Worm (Caenorhabditis elegans) whole organism, late embryonic: ENCODE data around the gene pigk-1.

Experiments used
- C38D4.7 ChIP-seq: fragments of 200-800 bp; sonication (Bioruptor generic); optimal IDR thresholded peaks from 2 replicates; lab custom pipeline; 2018; ENCODE audit warnings: mild to moderate bottlenecking, missing genetic modification characterization, moderate library complexity, missing compliant biosample characterization
- K09A11.1 ChIP-seq: sonication (generic microtip); optimal IDR thresholded peaks from 2 replicates; lab custom pipeline; 2017; ENCODE audit warnings: antibody characterized with exemption, mild to moderate bottlenecking, missing genetic modification characterization, missing compliant biosample characterization; ENCODE audit not compliant: insufficient read depth
- Y22D7AL.16 ChIP-seq: sonication (generic microtip); optimal IDR thresholded peaks from 2 replicates; lab custom pipeline; 2016; ENCODE audit warnings: missing genetic modification characterization, missing compliant biosample characterization
- ahr-1 ChIP-seq: sonication (generic microtip); optimal IDR thresholded peaks from 2 replicates; lab custom pipeline; 2016; ENCODE audit warnings: missing genetic modification characterization, missing compliant biosample characterization
- ceh-14 ChIP-seq: sonication (generic microtip); optimal IDR thresholded peaks from 2 replicates; lab custom pipeline; 2016; ENCODE audit warnings: missing genotype, missing genetic modification characterization, missing compliant biosample characterization
- ceh-2 ChIP-seq: sonication (generic microtip); optimal IDR thresholded peaks from 2 replicates; lab custom pipeline; 2016; ENCODE audit warnings: missing genotype, missing genetic modification characterization, missing compliant biosample characterization
- ceh-24 ChIP-seq: sonication (generic microtip); optimal IDR thresholded peaks from 2 replicates; lab custom pipeline; 2016; ENCODE audit warnings: mild to moderate bottlenecking, missing genetic modification characterization, missing compliant biosample characterization
- ceh-31 ChIP-seq: sonication (generic microtip); optimal IDR thresholded peaks from 2 replicates; lab custom pipeline; 2016; ENCODE audit warnings: missing genetic modification characterization, missing compliant biosample characterization
- ceh-34 ChIP-seq: sonication (generic microtip); optimal IDR thresholded peaks from 2 replicates; lab custom pipeline; 2016; ENCODE audit warnings: mild to moderate bottlenecking, missing genetic modification characterization, missing compliant biosample characterization
- ceh-48 ChIP-seq: sonication (generic microtip); optimal IDR thresholded peaks from 2 replicates; lab custom pipeline; 2016; ENCODE audit warnings: missing genetic modification characterization, inconsistent platforms, missing compliant biosample characterization
- ceh-6 ChIP-seq: fragments of 200-800 bp; sonication (Bioruptor generic); optimal IDR thresholded peaks from 2 replicates; lab custom pipeline; 2018; ENCODE audit warnings: mild to moderate bottlenecking, missing genetic modification characterization, missing compliant biosample characterization
- ceh-9 ChIP-seq: sonication (generic microtip); optimal IDR thresholded peaks from 2 replicates; lab custom pipeline; 2016; ENCODE audit warnings: mild to moderate bottlenecking, missing genetic modification characterization, inconsistent platforms, missing compliant biosample characterization
- dmd-4 ChIP-seq: sonication (generic microtip); optimal IDR thresholded peaks from 2 replicates; lab custom pipeline; 2016; ENCODE audit warnings: borderline replicate concordance, missing genetic modification characterization, missing compliant biosample characterization
- elt-2 ChIP-seq: sonication (generic microtip); optimal IDR thresholded peaks from 2 replicates; lab custom pipeline; 2016; ENCODE audit warnings: missing genetic modification reagents, missing genetic modification characterization, missing compliant biosample characterization
- elt-4 ChIP-seq: sonication (generic microtip); optimal IDR thresholded peaks from 2 replicates; lab custom pipeline; 2016; ENCODE audit warnings: missing genetic modification characterization, missing compliant biosample characterization
- eyg-1 ChIP-seq: sonication (generic microtip); optimal IDR thresholded peaks from 2 replicates; lab custom pipeline; 2016; ENCODE audit warnings: missing genotype, missing genetic modification characterization, missing compliant biosample characterization
- fax-1 ChIP-seq: sonication (generic microtip); optimal IDR thresholded peaks from 2 replicates; lab custom pipeline; 2016; ENCODE audit warnings: missing genotype, missing genetic modification characterization, missing compliant biosample characterization
- fkh-10 ChIP-seq: fragments of 150-350 bp; optimal IDR thresholded peaks from 2 replicates; lab custom pipeline; 2014; ENCODE audit warnings: missing biosample characterization, missing genetic modification reagents, missing genetic modification characterization
- lim-6 ChIP-seq: sonication (generic microtip); optimal IDR thresholded peaks from 2 replicates; lab custom pipeline; 2016; ENCODE audit warnings: missing genetic modification characterization, missing compliant biosample characterization
- lin-11 ChIP-seq: fragments of 200-800 bp; sonication (Bioruptor generic); optimal IDR thresholded peaks from 2 replicates; lab custom pipeline; 2018; ENCODE audit warnings: mild to moderate bottlenecking, missing genetic modification characterization, missing compliant biosample characterization
- mec-3 ChIP-seq: sonication (generic microtip); optimal IDR thresholded peaks from 2 replicates; lab custom pipeline; 2016; ENCODE audit warnings: borderline replicate concordance, missing genetic modification characterization, missing compliant biosample characterization
- nfya-1 ChIP-seq: sonication (generic microtip); optimal IDR thresholded peaks from 2 replicates; lab custom pipeline; 2017; ENCODE audit warnings: missing genetic modification characterization, mild to moderate bottlenecking, missing compliant biosample characterization, antibody characterized with exemption, moderate library complexity
- nhr-11 ChIP-seq: fragments of 150-350 bp; optimal IDR thresholded peaks from 2 replicates; lab custom pipeline; 2014; ENCODE audit warnings: missing biosample characterization, missing genetic modification characterization
- nhr-232 ChIP-seq: sonication (generic microtip); optimal IDR thresholded peaks from 2 replicates; lab custom pipeline; 2016; ENCODE audit warnings: missing genetic modification characterization, missing compliant biosample characterization
- pag-3 ChIP-seq: sonication (generic microtip); optimal IDR thresholded peaks from 2 replicates; lab custom pipeline; 2016; ENCODE audit warnings: missing compliant biosample characterization, missing genetic modification characterization, borderline replicate concordance
- pat-9 ChIP-seq: fragments of 200-800 bp; sonication (Bioruptor generic); optimal IDR thresholded peaks from 2 replicates; lab custom pipeline; 2018; ENCODE audit warnings: mild to moderate bottlenecking, missing genetic modification characterization, moderate library complexity, missing compliant biosample characterization
- pax-1 ChIP-seq: fragments of 150-350 bp; optimal IDR thresholded peaks from 2 replicates; lab custom pipeline; 2014; ENCODE audit warnings: missing biosample characterization, missing genetic modification characterization
- pha-2 ChIP-seq: sonication (generic microtip); optimal IDR thresholded peaks from 2 replicates; lab custom pipeline; 2017; ENCODE audit warnings: mild to moderate bottlenecking, missing genetic modification characterization, missing compliant biosample characterization
- pqm-1 ChIP-seq: sonication (generic microtip); optimal IDR thresholded peaks from 2 replicates; lab custom pipeline; 2016; ENCODE audit warnings: missing genetic modification characterization, missing compliant biosample characterization
- rnt-1 ChIP-seq: sonication (generic microtip); optimal IDR thresholded peaks from 2 replicates; lab custom pipeline; 2016; ENCODE audit warnings: missing genetic modification characterization, missing compliant biosample characterization
- syd-9 ChIP-seq: sonication (generic microtip); optimal IDR thresholded peaks from 2 replicates; lab custom pipeline; 2016; ENCODE audit warnings: mild to moderate bottlenecking, missing genetic modification characterization, moderate library complexity, missing compliant biosample characterization
- unc-42 ChIP-seq: sonication (generic microtip); optimal IDR thresholded peaks from 2 replicates; lab custom pipeline; 2016; ENCODE audit warnings: missing genotype, missing genetic modification characterization, missing compliant biosample characterization
- unc-55 ChIP-seq: sonication (generic microtip); optimal IDR thresholded peaks from 2 replicates; lab custom pipeline; 2017; ENCODE audit warnings: missing biosample characterization, missing genetic modification reagents, missing genetic modification characterization
- zip-5 ChIP-seq: sonication (generic microtip); optimal IDR thresholded peaks from 2 replicates; lab custom pipeline; 2016; ENCODE audit warnings: missing genetic modification characterization, missing compliant biosample characterization
- ztf-16 ChIP-seq: sonication (generic microtip); optimal IDR thresholded peaks from 2 replicates; lab custom pipeline; 2017; ENCODE audit warnings: missing genetic modification characterization, missing compliant biosample characterization

pigk-1 gene

ce11 chrIV:11143228-11143444 is 33.3 kb upstream of the pigk-1 start, which contains the start of gene F01G4.4:
F01G4.4 (plus strand) TSS chrIV:11143345.
- TF ChIP-seq rnt-1 (tag; lab: Kevin White, UChicago): no peak
- no peak for TF ChIP-seq Y22D7AL.16
- no peak for TF ChIP-seq mec-3 (tag; lab: Kevin White, UChicago)
- TF ChIP-seq pqm-1 (tag; lab: Kevin White, UChicago): no peak
- TF ChIP-seq syd-9 (tag; lab: Kevin White, UChicago): no peak
- TF ChIP-seq unc-55 (GFP tag; lab: Kevin White, UChicago): no peak
- TF ChIP-seq fax-1 (tag; lab: Kevin White, UChicago): no peak
- no peak for TF ChIP-seq ceh-2 (tag; lab: Kevin White, UChicago)
- TF ChIP-seq zip-5 (tag; lab: Kevin White, UChicago): no peak
- no peak for TF ChIP-seq eyg-1 (tag; lab: Kevin White, UChicago)
- TF ChIP-seq ceh-34 (tag; lab: Kevin White, UChicago): no peak
- TF ChIP-seq pax-1: no peak

- TF ChIP-seq lin-11 (no peak), ceh-34 (tag; lab: Kevin White, UChicago) (peak; percentile 90), nfya-1 (tag; lab: Kevin White, UChicago) (peak; percentile 27)
Measured at ce11 chrIV:11142314-11143227, 32.8 kb upstream of the pigk-1 start, which contains the start of gene skih-2. skih-2 (minus strand) TSS chrIV:11142364.

- no peak for TF ChIP-seq ztf-16 (tag; lab: Kevin White, UChicago)
- no peak for TF ChIP-seq ceh-24
- no peak for TF ChIP-seq zip-5 (tag; lab: Kevin White, UChicago)
Measured at ce11 chrIV:11131268-11131667, 21.4 kb upstream of the pigk-1 start, which contains the start of gene ard-1. ard-1 (plus strand) TSS chrIV:11131279.

- TF ChIP-seq ceh-24 (no peak), ceh-14 (tag; lab: Kevin White, UChicago) (no peak), C38D4.7 (no peak), ceh-31 (tag; lab: Kevin White, UChicago) (no peak), ceh-9 (tag; lab: Kevin White, UChicago) (no peak), pat-9 (tag; lab: Kevin White, UChicago) (no peak), dmd-4 (no peak), unc-42 (no peak), ceh-6 (no peak), ahr-1 (tag; lab: Kevin White, UChicago) (no peak), unc-55 (GFP tag; lab: Kevin White, UChicago) (no peak), pag-3 (tag; lab: Kevin White, UChicago) (no peak), elt-4 (tag; lab: Kevin White, UChicago) (no peak), nhr-11 (tag; lab: Kevin White, UChicago) (no peak), pha-2 (tag; lab: Kevin White, UChicago) (no peak), mec-3 (tag; lab: Kevin White, UChicago) (no peak), ceh-48 (no peak), fkh-10 (no peak)
- TF ChIP-seq, all 69 proteins: peak for 0
Measured at ce11 chrIV:11130774-11131173, 21.0 kb upstream of the pigk-1 start.

ce11 chrIV:11126028-11126427 is 16.2 kb upstream of the pigk-1 start:
- TF ChIP-seq fkh-10: no peak
- no peak for TF ChIP-seq dmd-4
- TF ChIP-seq elt-2: no peak
- no peak for TF ChIP-seq pax-1
- TF ChIP-seq nhr-232 (tag; lab: Kevin White, UChicago): no peak
- TF ChIP-seq lim-6: no peak
- no peak for TF ChIP-seq K09A11.1 (tag; lab: Kevin White, UChicago)
